Worm (Caenorhabditis elegans) whole organism, midembryonic: ENCODE measurements around the gene C39E9.7.
A peak's percentile ranks its signal among the peaks of the same experiment; 100 is the strongest.

Experiments
- cog-1 ChIP-seq: sonication (generic microtip); optimal IDR thresholded peaks from 2 replicates; lab custom pipeline; 2016; ENCODE audit warnings: missing genetic modification characterization, missing compliant biosample characterization
- flt-1 ChIP-seq: fragments of 200-800 bp; sonication (Bioruptor generic); IDR thresholded peaks from 2 replicates; pipeline ENCODE4 v1.3.6; 2022; ENCODE audit warnings: missing genetic modification characterization, missing compliant biosample characterization
- ref-1 ChIP-seq: fragments of 200-800 bp; sonication (Bioruptor generic); conservative IDR thresholded peaks from 2 replicates; pipeline ENCODE4 v1.3.6; 2022; ENCODE audit warnings: missing genetic modification reagents, missing genetic modification characterization, missing compliant biosample characterization
- tab-1 ChIP-seq: fragments of 200-800 bp; sonication (Bioruptor generic); IDR thresholded peaks from 2 replicates; pipeline ENCODE4 v1.3.6; 2022; ENCODE audit warnings: missing genetic modification characterization, missing compliant biosample characterization

DNA sequence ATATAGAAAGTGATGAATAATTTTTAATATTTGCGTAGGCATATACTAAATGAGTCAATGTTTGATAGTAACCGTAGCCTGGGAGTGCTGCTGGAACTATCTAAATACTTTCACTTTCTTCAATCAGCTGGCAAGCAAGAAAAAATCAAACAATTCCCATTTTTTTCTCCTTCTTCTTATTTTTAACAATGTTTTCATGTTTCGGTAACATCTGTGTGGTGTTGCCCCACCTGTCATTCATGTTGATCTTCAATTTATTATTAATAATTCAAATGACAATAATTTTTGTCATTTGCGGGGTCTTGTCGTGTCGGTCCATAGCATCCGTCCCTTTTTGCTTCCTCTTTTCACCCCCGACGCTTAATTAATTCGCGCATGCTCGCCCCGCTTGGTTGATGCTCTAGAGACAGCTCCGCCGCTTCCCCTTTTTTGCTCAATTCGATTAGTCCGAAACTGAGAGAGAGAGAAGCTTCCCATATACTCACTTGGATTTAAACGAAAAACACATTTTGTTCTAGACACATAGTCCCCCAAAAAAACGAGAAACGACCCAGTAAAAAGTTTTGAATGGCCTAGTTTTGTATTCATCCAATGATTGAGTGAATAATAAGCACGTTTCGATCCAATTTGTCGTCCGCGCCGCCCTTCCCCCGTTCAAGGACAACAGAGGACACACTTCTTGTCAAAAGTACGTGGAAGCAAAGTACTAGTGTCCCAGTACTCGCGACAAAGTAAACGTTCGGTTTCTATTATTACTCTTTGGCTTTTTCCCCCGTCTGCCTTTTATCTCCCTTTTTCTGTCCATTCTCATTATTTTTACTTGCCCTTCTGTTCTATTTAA, 48.5 kb downstream of the C39E9.7 start:
- TF ChIP-seq ref-1 (GFP tag; lab: Robert Waterston, UW) = no peak
- no peak for TF ChIP-seq tab-1 (GFP tag; lab: Robert Waterston, UW)
- peak; percentile 6 for TF ChIP-seq cog-1 (tag; lab: Kevin White, UChicago)
- TF ChIP-seq flt-1 (GFP tag; lab: Robert Waterston, UW) = no peak
